Worm (Caenorhabditis elegans) whole organism, early embryonic: ENCODE measurements around the gene got-1.2.
"Not testable (repeated sequence)": the region's sequence is repeated elsewhere in the genome, so short reads cannot be mapped to it uniquely, and the experiment has no call there.

Source experiments
- B0310.2 ChIP-seq: sonication (generic microtip); optimal IDR thresholded peaks from 2 replicates; lab custom pipeline; 2016; ENCODE audit warnings: mild to moderate bottlenecking, missing genetic modification characterization, missing compliant biosample characterization
- F13C5.2 ChIP-seq: sonication (generic microtip); optimal IDR thresholded peaks from 2 replicates; lab custom pipeline; 2017; ENCODE audit warnings: mild to moderate bottlenecking, missing genetic modification characterization, inconsistent platforms, missing compliant biosample characterization
- aly-1 ChIP-seq: sonication (generic microtip); optimal IDR thresholded peaks from 2 replicates; lab custom pipeline; 2016; ENCODE audit warnings: missing genetic modification characterization, missing compliant biosample characterization
- ama-1 ChIP-seq: fragments of 150-350 bp; optimal IDR thresholded peaks from 2 replicates; lab custom pipeline; 2014
- ceh-13 ChIP-seq: fragments of 200-800 bp; sonication (Bioruptor generic); optimal IDR thresholded peaks from 2 replicates; lab custom pipeline; 2018; ENCODE audit warnings: mild to moderate bottlenecking, missing genetic modification characterization, missing compliant biosample characterization
- ceh-36 ChIP-seq: sonication (generic microtip); optimal IDR thresholded peaks from 2 replicates; lab custom pipeline; 2016; ENCODE audit warnings: missing genetic modification characterization, inconsistent platforms, missing compliant biosample characterization
- ets-7 ChIP-seq: sonication (generic microtip); optimal IDR thresholded peaks from 2 replicates; lab custom pipeline; 2016; ENCODE audit warnings: missing genotype, missing genetic modification characterization, missing compliant biosample characterization
- flt-1 ChIP-seq: fragments of 200-800 bp; sonication (Bioruptor generic); IDR thresholded peaks from 2 replicates; pipeline ENCODE4 v1.3.6; 2022; ENCODE audit warnings: missing genetic modification characterization, missing compliant biosample characterization
- hmbx-1 ChIP-seq: sonication (generic microtip); optimal IDR thresholded peaks from 2 replicates; lab custom pipeline; 2016; ENCODE audit warnings: mild to moderate bottlenecking, missing genetic modification characterization, missing compliant biosample characterization
- hmg-4 ChIP-seq: fragments of 200-800 bp; sonication (Bioruptor generic); optimal IDR thresholded peaks from 2 replicates; lab custom pipeline; 2018; ENCODE audit warnings: mild to moderate bottlenecking, missing genetic modification characterization, missing compliant biosample characterization
- hnd-1 ChIP-seq: sonication (generic microtip); optimal IDR thresholded peaks from 2 replicates; lab custom pipeline; 2016; ENCODE audit warnings: missing genetic modification characterization, missing compliant biosample characterization
- pes-1 ChIP-seq: fragments of 200-800 bp; sonication (Bioruptor generic); IDR thresholded peaks from 2 replicates; pipeline ENCODE4 v1.3.6; 2022; ENCODE audit warnings: missing genetic modification reagents, missing genetic modification characterization, missing compliant biosample characterization
- scrt-1 ChIP-seq: fragments of 200-800 bp; sonication (Bioruptor generic); IDR thresholded peaks from 2 replicates; pipeline ENCODE4 v1.3.6; 2022; ENCODE audit warnings: missing genetic modification characterization, missing compliant biosample characterization
- sea-1 ChIP-seq: fragments of 200-800 bp; sonication (Bioruptor generic); conservative IDR thresholded peaks from 2 replicates; pipeline ENCODE4 v1.3.6; 2022; ENCODE audit warnings: missing genetic modification characterization, missing compliant biosample characterization
- tbx-11 ChIP-seq: fragments of 200-800 bp; sonication (Bioruptor generic); IDR thresholded peaks from 2 replicates; pipeline ENCODE4 v1.3.6; 2022; ENCODE audit warnings: missing genetic modification characterization, missing compliant biosample characterization
- tbx-37 ChIP-seq: fragments of 200-800 bp; sonication (Bioruptor generic); conservative IDR thresholded peaks from 2 replicates; pipeline ENCODE4 v1.3.6; 2022; ENCODE audit warnings: missing genetic modification reagents, missing genetic modification characterization, missing compliant biosample characterization
- tra-4 ChIP-seq: sonication (generic microtip); optimal IDR thresholded peaks from 2 replicates; lab custom pipeline; 2017; ENCODE audit warnings: missing genetic modification characterization, missing compliant biosample characterization

Gene got-1.2

ce11 chrX:16792700-16793176 is at the start of gene got-1.2:
Gene got-1.2 (minus strand): TSS chrX:16793126.
- TF ChIP-seq ceh-36 (tag; lab: Kevin White, UChicago) = no peak
- no peak for TF ChIP-seq ama-1 (lab: Kevin White, UChicago)
- TF ChIP-seq hnd-1 (tag; lab: Kevin White, UChicago) = no peak
- no peak for TF ChIP-seq tra-4 (tag; lab: Kevin White, UChicago)
- no peak for TF ChIP-seq ceh-13 (GFP tag; lab: Kevin White, UChicago)
- no peak for TF ChIP-seq pes-1 (GFP tag; lab: Robert Waterston, UW)
- no peak for TF ChIP-seq F13C5.2 (tag; lab: Kevin White, UChicago)
- TF ChIP-seq tbx-37 = no peak
- TF ChIP-seq B0310.2 (tag; lab: Kevin White, UChicago) = no peak
- TF ChIP-seq scrt-1 (GFP tag; lab: Robert Waterston, UW) = no peak
- no peak for TF ChIP-seq sea-1 (GFP tag; lab: Robert Waterston, UW)
- no peak for TF ChIP-seq tbx-11 (GFP tag; lab: Robert Waterston, UW)
- no peak for TF ChIP-seq flt-1 (GFP tag; lab: Robert Waterston, UW)
- TF ChIP-seq hmbx-1 (tag; lab: Kevin White, UChicago) = no peak
- no peak for TF ChIP-seq aly-1
- TF ChIP-seq hmg-4 (GFP tag; lab: Kevin White, UChicago) = no peak
- no peak for TF ChIP-seq ets-7 (tag; lab: Kevin White, UChicago)

DNA sequence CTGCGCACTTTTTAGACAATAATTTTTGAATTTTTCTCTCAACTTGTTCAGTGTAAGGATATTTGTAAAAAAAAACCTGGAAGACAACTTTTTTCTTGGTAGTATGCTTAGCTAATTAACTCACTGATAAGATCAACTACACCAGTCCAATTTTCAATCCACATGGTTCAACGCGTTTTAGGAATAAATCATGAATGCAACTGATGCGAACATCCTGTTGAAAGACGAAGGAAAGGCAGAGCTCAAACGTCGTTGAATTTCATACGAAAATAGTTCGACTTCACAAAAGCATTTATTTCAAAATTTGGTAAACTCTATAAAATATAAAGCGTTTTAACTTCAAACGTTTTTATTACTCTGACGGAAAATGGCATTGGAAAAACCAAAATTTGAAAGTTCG is 47.8 kb upstream of the got-1.2 start, which contains the start of gene dyla-1:
TSS of gene dyla-1 (plus strand) at position 301 of the 400 bp plus-strand sequence.
- no peak for TF ChIP-seq B0310.2 (tag; lab: Kevin White, UChicago)
- TF ChIP-seq tra-4 (tag; lab: Kevin White, UChicago) = no peak
- no peak for TF ChIP-seq sea-1 (GFP tag; lab: Robert Waterston, UW)
- no peak for TF ChIP-seq tbx-37
- TF ChIP-seq pes-1 (GFP tag; lab: Robert Waterston, UW) = no peak
- no peak for TF ChIP-seq F13C5.2 (tag; lab: Kevin White, UChicago)
- no peak for TF ChIP-seq ceh-36 (tag; lab: Kevin White, UChicago)
- TF ChIP-seq hnd-1 (tag; lab: Kevin White, UChicago) = no peak
- TF ChIP-seq flt-1 (GFP tag; lab: Robert Waterston, UW) = no peak
- no peak for TF ChIP-seq ceh-13 (GFP tag; lab: Kevin White, UChicago)
- TF ChIP-seq ama-1 (lab: Kevin White, UChicago) = no peak
- TF ChIP-seq hmg-4 (GFP tag; lab: Kevin White, UChicago) = no peak
- no peak for TF ChIP-seq hmbx-1 (tag; lab: Kevin White, UChicago)

DNA sequence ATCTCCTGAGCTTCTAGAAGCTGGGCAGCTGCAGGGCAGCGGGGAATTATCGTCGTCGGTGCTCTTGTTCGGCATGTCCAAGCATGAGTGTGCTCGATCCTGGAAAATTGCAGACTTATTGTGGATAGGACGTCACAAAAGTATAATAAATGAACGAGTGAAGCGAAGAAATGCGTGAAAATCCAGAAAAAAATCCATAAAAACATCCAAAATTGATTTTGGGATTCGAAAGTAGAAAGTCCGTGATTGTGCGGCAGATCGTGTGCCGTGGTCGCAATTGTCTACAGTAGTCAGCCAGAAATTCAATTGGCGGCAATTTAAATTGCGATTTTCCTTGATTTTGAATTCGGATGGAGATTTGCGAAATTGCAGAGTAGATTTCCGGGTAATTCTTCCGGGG is 43.4 kb upstream of the got-1.2 start, which contains the start of gene F41G4.7:
TSS of gene F41G4.7 (minus strand) at position 101 of the 400 bp plus-strand sequence.
- TF ChIP-seq tbx-11 (GFP tag; lab: Robert Waterston, UW) (no peak), B0310.2 (tag; lab: Kevin White, UChicago) (no peak), scrt-1 (GFP tag; lab: Robert Waterston, UW) (no peak), pes-1 (GFP tag; lab: Robert Waterston, UW) (no peak), ceh-36 (tag; lab: Kevin White, UChicago) (no peak), tbx-37 (no peak), hmbx-1 (tag; lab: Kevin White, UChicago) (no peak), ceh-13 (GFP tag; lab: Kevin White, UChicago) (no peak), F13C5.2 (tag; lab: Kevin White, UChicago) (no peak), hnd-1 (tag; lab: Kevin White, UChicago) (no peak), aly-1 (no peak), sea-1 (GFP tag; lab: Robert Waterston, UW) (no peak), hmg-4 (GFP tag; lab: Kevin White, UChicago) (no peak), flt-1 (GFP tag; lab: Robert Waterston, UW) (no peak)

ce11 chrX:16834691-16835090 is 41.8 kb upstream of the got-1.2 start, which contains the start of gene F41G4.13:
Gene F41G4.13 (minus strand): TSS chrX:16834791.
- TF ChIP-seq aly-1; flt-1 (GFP tag; lab: Robert Waterston, UW); sea-1 (GFP tag; lab: Robert Waterston, UW): not testable (repeated sequence)

DNA sequence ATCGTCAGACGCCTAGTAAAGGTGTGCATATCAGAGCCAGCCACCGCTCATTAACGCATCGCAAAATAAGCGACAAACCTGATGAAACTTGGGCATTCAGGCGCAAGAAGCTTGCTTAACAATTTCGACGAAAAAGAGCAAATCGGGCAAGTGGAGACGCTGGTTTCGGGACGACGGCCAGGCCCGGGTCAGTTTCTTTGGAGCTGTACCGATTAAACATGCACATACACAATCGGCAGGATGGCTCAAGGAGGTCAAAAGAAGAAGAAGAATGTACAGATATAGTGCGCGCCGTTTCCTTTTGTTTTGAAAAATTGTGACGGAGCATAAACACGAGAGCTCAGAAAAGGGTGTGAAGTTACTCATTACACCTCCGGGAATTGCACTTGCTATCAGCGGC is 33.6 kb upstream of the got-1.2 start:
- TF ChIP-seq ama-1 (lab: Kevin White, UChicago) (no peak), hmg-4 (GFP tag; lab: Kevin White, UChicago) (no peak), flt-1 (GFP tag; lab: Robert Waterston, UW) (no peak), scrt-1 (GFP tag; lab: Robert Waterston, UW) (no peak), F13C5.2 (tag; lab: Kevin White, UChicago) (no peak), hmbx-1 (tag; lab: Kevin White, UChicago) (no peak), ets-7 (tag; lab: Kevin White, UChicago) (no peak), tbx-37 (no peak), sea-1 (GFP tag; lab: Robert Waterston, UW) (no peak), aly-1 (no peak), ceh-36 (tag; lab: Kevin White, UChicago) (no peak), hnd-1 (tag; lab: Kevin White, UChicago) (no peak), B0310.2 (tag; lab: Kevin White, UChicago) (no peak), tra-4 (tag; lab: Kevin White, UChicago) (no peak), pes-1 (GFP tag; lab: Robert Waterston, UW) (no peak), tbx-11 (GFP tag; lab: Robert Waterston, UW) (no peak), ceh-13 (GFP tag; lab: Kevin White, UChicago) (no peak)

DNA sequence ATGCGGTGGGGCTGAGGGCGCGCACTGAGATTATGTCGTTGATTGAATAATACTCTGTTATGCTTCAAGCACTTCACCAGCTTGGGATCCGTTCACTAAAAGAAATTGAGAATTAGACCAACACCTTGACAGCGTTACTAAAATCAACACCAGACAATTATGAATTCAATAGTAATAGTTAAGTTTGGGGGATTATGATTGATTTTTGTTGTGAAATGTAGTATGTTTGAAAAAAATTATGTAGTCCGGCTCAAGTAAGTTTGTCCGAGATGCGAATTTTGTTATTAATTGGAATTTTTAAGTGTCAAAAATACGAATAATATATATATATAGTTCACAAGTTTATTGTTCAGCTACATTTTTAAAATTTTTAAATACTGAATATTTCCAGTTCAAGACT is 32.4 kb upstream of the got-1.2 start, which contains the start of gene sto-5:
TSS of gene sto-5 (minus strand) at position 101 of the 400 bp plus-strand sequence.
- TF ChIP-seq ama-1 (lab: Kevin White, UChicago) = no peak
- no peak for TF ChIP-seq scrt-1 (GFP tag; lab: Robert Waterston, UW)
- no peak for TF ChIP-seq flt-1 (GFP tag; lab: Robert Waterston, UW)
- TF ChIP-seq hmg-4 (GFP tag; lab: Kevin White, UChicago) = no peak
- TF ChIP-seq tbx-11 (GFP tag; lab: Robert Waterston, UW) = no peak
- TF ChIP-seq ceh-13 (GFP tag; lab: Kevin White, UChicago) = no peak
- TF ChIP-seq tra-4 (tag; lab: Kevin White, UChicago) = no peak
- no peak for TF ChIP-seq ceh-36 (tag; lab: Kevin White, UChicago)
- TF ChIP-seq tbx-37 = no peak
- TF ChIP-seq ets-7 (tag; lab: Kevin White, UChicago) = no peak
- TF ChIP-seq F13C5.2 (tag; lab: Kevin White, UChicago) = no peak
- TF ChIP-seq aly-1 = no peak
- TF ChIP-seq pes-1 (GFP tag; lab: Robert Waterston, UW) = no peak
- TF ChIP-seq sea-1 (GFP tag; lab: Robert Waterston, UW) = no peak
- no peak for TF ChIP-seq hnd-1 (tag; lab: Kevin White, UChicago)
- no peak for TF ChIP-seq B0310.2 (tag; lab: Kevin White, UChicago)
- TF ChIP-seq hmbx-1 (tag; lab: Kevin White, UChicago) = no peak
